Fruit fly (Drosophila melanogaster) whole organism, embryonic: ENCODE results near the gene temp.

Experiments
- Adf1 ChIP-seq: fragments of 200-800 bp; sonication (Bioruptor generic); IDR thresholded peaks from 2 replicates; pipeline ENCODE4 v1.3.6; 2022; ENCODE audit warnings: missing biosample characterization, missing genetic modification characterization
- CG10267 ChIP-seq: fragments of 200-800 bp; sonication (Bioruptor generic); optimal IDR thresholded peaks from 2 replicates; lab custom pipeline; 2018; ENCODE audit warnings: missing biosample characterization, mild to moderate bottlenecking, missing genetic modification characterization, moderate library complexity
- CG11085 ChIP-seq: fragments of 200-800 bp; sonication (Bioruptor generic); IDR thresholded peaks from 2 replicates; pipeline ENCODE4 v1.3.6; 2022; ENCODE audit warnings: missing biosample characterization, missing genetic modification characterization
- CG11398 ChIP-seq: fragments of 200-800 bp; sonication (Bioruptor generic); optimal IDR thresholded peaks from 2 replicates; lab custom pipeline; 2016; ENCODE audit warnings: missing biosample characterization, missing genetic modification characterization
- CG12104 ChIP-seq: fragments of 200-800 bp; sonication (Bioruptor generic); optimal IDR thresholded peaks from 3 replicates; lab custom pipeline; 2016; ENCODE audit warnings: missing biosample characterization, missing genetic modification characterization
- CG13123 ChIP-seq: fragments of 200-800 bp; sonication (Bioruptor generic); optimal IDR thresholded peaks from 2 replicates; lab custom pipeline; 2016; ENCODE audit warnings: missing biosample characterization, missing genetic modification characterization
- CG13287 ChIP-seq: fragments of 200-800 bp; sonication (Bioruptor generic); IDR thresholded peaks from 2 replicates; pipeline ENCODE4 v1.3.6; 2022; ENCODE audit warnings: missing biosample characterization, missing genetic modification characterization; ENCODE audit not compliant: partially characterized antibody
- CG17385 ChIP-seq: fragments of 200-800 bp; sonication (Bioruptor generic); optimal IDR thresholded peaks from 3 replicates; lab custom pipeline; 2018; ENCODE audit warnings: missing biosample characterization, mild to moderate bottlenecking, missing genetic modification characterization
- CG2202 ChIP-seq: fragments of 200-800 bp; sonication (Bioruptor generic); optimal IDR thresholded peaks from 2 replicates; lab custom pipeline; 2018; ENCODE audit warnings: missing biosample characterization, mild to moderate bottlenecking, missing genetic modification characterization
- CG2712 ChIP-seq: fragments of 200-800 bp; optimal IDR thresholded peaks from 3 replicates; lab custom pipeline; 2019; ENCODE audit warnings: missing biosample characterization, mild to moderate bottlenecking, missing genetic modification characterization, moderate library complexity
- CG34224 ChIP-seq: fragments of 200-800 bp; sonication (Bioruptor generic); IDR thresholded peaks from 3 replicates; pipeline ENCODE4 v1.3.6; 2022; ENCODE audit warnings: missing biosample characterization, missing genetic modification characterization; ENCODE audit not compliant: partially characterized antibody
- CG43689 ChIP-seq: fragments of 200-800 bp; sonication (Bioruptor generic); IDR thresholded peaks from 2 replicates; pipeline ENCODE4 v1.3.6; 2022; ENCODE audit warnings: missing biosample characterization, missing genetic modification characterization
- CG4707 ChIP-seq: fragments of 200-800 bp; sonication (Bioruptor generic); optimal IDR thresholded peaks from 2 replicates; lab custom pipeline; 2018; ENCODE audit warnings: missing biosample characterization, mild to moderate bottlenecking, missing genetic modification characterization, moderate library complexity
- CG6765 ChIP-seq: fragments of 200-800 bp; sonication (Bioruptor generic); optimal IDR thresholded peaks from 3 replicates; lab custom pipeline; 2017; ENCODE audit warnings: missing biosample characterization, mild to moderate bottlenecking, missing genetic modification characterization
- CG7928 ChIP-seq: fragments of 200-800 bp; sonication (Bioruptor generic); optimal IDR thresholded peaks from 2 replicates; lab custom pipeline; 2017; ENCODE audit warnings: missing biosample characterization, mild to moderate bottlenecking, missing genetic modification characterization
- CG9437 ChIP-seq: fragments of 200-800 bp; sonication (Bioruptor generic); optimal IDR thresholded peaks from 2 replicates; lab custom pipeline; 2018; ENCODE audit warnings: missing biosample characterization, mild to moderate bottlenecking, missing genetic modification characterization
- CG9609 ChIP-seq: fragments of 200-800 bp; sonication (Bioruptor generic); optimal IDR thresholded peaks from 3 replicates; lab custom pipeline; 2016; ENCODE audit warnings: missing biosample characterization, missing genetic modification characterization
- CG9932 ChIP-seq: fragments of 200-800 bp; sonication (Bioruptor generic); IDR thresholded peaks from 2 replicates; pipeline ENCODE4 v1.3.6; 2022; ENCODE audit warnings: missing biosample characterization, missing genetic modification characterization
- D ChIP-seq, 2 experiments: fragments of 200-800 bp in 1 of 2; fragments of >200 bp in 1 of 2; sonication (Bioruptor generic) in 1 of 2; optimal IDR thresholded peaks; 2 replicates in 1 of 2; 3 replicates in 1 of 2; lab custom pipeline; 2017; ENCODE audit warnings: mild to moderate bottlenecking in 1 of 2, missing biosample characterization in 1 of 2, missing genetic modification characterization in 1 of 2, missing genetic modification reagents in 1 of 2
- Deaf1 ChIP-seq: fragments of 200-800 bp; optimal IDR thresholded peaks from 3 replicates; lab custom pipeline; 2019; ENCODE audit warnings: missing biosample characterization, mild to moderate bottlenecking, missing genetic modification characterization, moderate library complexity
- GATAe ChIP-seq: fragments of 200-800 bp; sonication (Bioruptor generic); conservative IDR thresholded peaks from 2 replicates; pipeline ENCODE4 v1.3.6; 2022; ENCODE audit warnings: missing biosample characterization, missing genetic modification characterization
- Gug ChIP-seq: fragments of 200-800 bp; sonication (Bioruptor generic); IDR thresholded peaks from 4 replicates; pipeline ENCODE4 v1.3.6; 2022; ENCODE audit warnings: missing biosample characterization, missing genetic modification characterization
- HHEX ChIP-seq: fragments of 200-800 bp; sonication (Bioruptor generic); optimal IDR thresholded peaks from 3 replicates; lab custom pipeline; 2017; ENCODE audit warnings: missing biosample characterization, mild to moderate bottlenecking, missing genetic modification characterization, missing genetic modification reagents
- Hsf ChIP-seq: fragments of 200-800 bp; sonication (Bioruptor generic); optimal IDR thresholded peaks from 3 replicates; lab custom pipeline; 2016; ENCODE audit warnings: missing biosample characterization, missing genetic modification characterization
- Kr ChIP-seq: fragments of 200-800 bp; sonication (Bioruptor generic); optimal IDR thresholded peaks from 2 replicates; lab custom pipeline; 2017; ENCODE audit warnings: missing biosample characterization, mild to moderate bottlenecking, missing genetic modification characterization
- MTF-1 ChIP-seq: fragments of 200-800 bp; sonication (Bioruptor generic); optimal IDR thresholded peaks from 2 replicates; lab custom pipeline; 2018; ENCODE audit warnings: missing biosample characterization, mild to moderate bottlenecking, missing genetic modification characterization, borderline replicate concordance
- Nf-YC ChIP-seq: fragments of 200-800 bp; optimal IDR thresholded peaks from 3 replicates; lab custom pipeline; 2019; ENCODE audit warnings: missing biosample characterization, mild to moderate bottlenecking, missing genetic modification characterization, moderate library complexity
- Ssrp ChIP-seq: fragments of 200-800 bp; sonication (Bioruptor generic); optimal IDR thresholded peaks from 2 replicates; lab custom pipeline; 2018; ENCODE audit warnings: missing biosample characterization, mild to moderate bottlenecking, missing genetic modification characterization, moderate library complexity
- Usf ChIP-seq: fragments of 200-800 bp; sonication (Bioruptor generic); optimal IDR thresholded peaks from 2 replicates; lab custom pipeline; 2017; ENCODE audit warnings: missing genotype, missing biosample characterization, missing genetic modification characterization
- ac ChIP-seq: fragments of 200-800 bp; sonication (Bioruptor generic); optimal IDR thresholded peaks from 3 replicates; lab custom pipeline; 2017; ENCODE audit warnings: missing biosample characterization, mild to moderate bottlenecking, missing genetic modification characterization
- ap ChIP-seq: fragments of 200-800 bp; sonication (Bioruptor generic); IDR thresholded peaks from 2 replicates; pipeline ENCODE4 v1.3.6; 2022; ENCODE audit warnings: missing biosample characterization, missing genetic modification characterization
- az2 ChIP-seq: fragments of 200-800 bp; sonication (Bioruptor generic); optimal IDR thresholded peaks from 3 replicates; lab custom pipeline; 2016; ENCODE audit warnings: missing biosample characterization, missing genetic modification characterization
- bcd ChIP-seq: fragments of 200-800 bp; sonication (Bioruptor generic); optimal IDR thresholded peaks from 2 replicates; lab custom pipeline; 2017; ENCODE audit warnings: missing biosample characterization, mild to moderate bottlenecking, missing genetic modification characterization
- bigmax ChIP-seq: fragments of 200-800 bp; sonication (Bioruptor generic); optimal IDR thresholded peaks from 2 replicates; lab custom pipeline; 2018; ENCODE audit warnings: missing biosample characterization, mild to moderate bottlenecking, missing genetic modification characterization
- caup ChIP-seq: fragments of 200-800 bp; sonication (Bioruptor generic); optimal IDR thresholded peaks from 3 replicates; lab custom pipeline; 2017; ENCODE audit warnings: missing biosample characterization, mild to moderate bottlenecking, missing genetic modification characterization, moderate library complexity; ENCODE audit not compliant: severe bottlenecking
- esg ChIP-seq: fragments of 200-800 bp; sonication (Bioruptor generic); conservative IDR thresholded peaks from 2 replicates; pipeline ENCODE4 v1.3.6; 2022; ENCODE audit warnings: missing biosample characterization, missing genetic modification characterization
- h ChIP-seq: fragments of >200 bp; optimal IDR thresholded peaks from 2 replicates; lab custom pipeline; 2017
- her ChIP-seq: fragments of 200-800 bp; sonication (Bioruptor generic); optimal IDR thresholded peaks from 2 replicates; lab custom pipeline; 2016; ENCODE audit warnings: missing biosample characterization, missing genetic modification characterization
- inv ChIP-seq: fragments of 200-800 bp; sonication (Bioruptor generic); IDR thresholded peaks from 2 replicates; pipeline ENCODE4 v1.3.6; 2022; ENCODE audit warnings: missing biosample characterization, missing genetic modification characterization; ENCODE audit not compliant: partially characterized antibody
- kay ChIP-seq: fragments of 200-800 bp; sonication (Bioruptor generic); optimal IDR thresholded peaks from 2 replicates; lab custom pipeline; 2016; ENCODE audit warnings: missing biosample characterization, missing genetic modification characterization
- oc ChIP-seq: fragments of 200-800 bp; sonication (Bioruptor generic); optimal IDR thresholded peaks from 2 replicates; lab custom pipeline; 2018; ENCODE audit warnings: missing biosample characterization, mild to moderate bottlenecking, missing genetic modification characterization, moderate library complexity
- psq ChIP-seq: fragments of 200-800 bp; sonication (Bioruptor generic); optimal IDR thresholded peaks from 2 replicates; lab custom pipeline; 2017; ENCODE audit warnings: missing biosample characterization, missing genetic modification characterization
- repo ChIP-seq: fragments of 200-800 bp; sonication (Bioruptor generic); optimal IDR thresholded peaks from 2 replicates; lab custom pipeline; 2016; ENCODE audit warnings: missing biosample characterization, missing genetic modification characterization
- salm ChIP-seq: fragments of 200-800 bp; sonication (Bioruptor generic); optimal IDR thresholded peaks from 2 replicates; lab custom pipeline; 2018; ENCODE audit warnings: missing biosample characterization, mild to moderate bottlenecking, missing genetic modification characterization
- sens ChIP-seq: fragments of 200-800 bp; sonication (Bioruptor generic); peaks from one replicate; lab custom pipeline; 2016; ENCODE audit warnings: missing biosample characterization, missing genetic modification characterization
- seq ChIP-seq: fragments of 200-800 bp; sonication (Bioruptor generic); IDR thresholded peaks from 2 replicates; pipeline ENCODE4 v1.3.6; 2022; ENCODE audit warnings: missing biosample characterization, missing genetic modification characterization
- sim ChIP-seq: fragments of 200-800 bp; sonication (Bioruptor generic); IDR thresholded peaks from 2 replicates; pipeline ENCODE4 v1.3.6; 2022; ENCODE audit warnings: missing biosample characterization, missing genetic modification characterization
- sna ChIP-seq: fragments of 200-800 bp; sonication (Bioruptor generic); IDR thresholded peaks from 2 replicates; pipeline ENCODE4 v1.3.6; 2022; ENCODE audit warnings: missing biosample characterization, missing genetic modification characterization; ENCODE audit not compliant: partially characterized antibody
- sug ChIP-seq: fragments of 200-800 bp; optimal IDR thresholded peaks from 2 replicates; lab custom pipeline; 2019; ENCODE audit warnings: missing biosample characterization, mild to moderate bottlenecking, missing genetic modification characterization, moderate library complexity
- vfl ChIP-seq: fragments of 200-800 bp; sonication (Bioruptor generic); optimal IDR thresholded peaks from 2 replicates; lab custom pipeline; 2016; ENCODE audit warnings: missing biosample characterization, missing genetic modification characterization
- wor ChIP-seq: fragments of 200-800 bp; sonication (Bioruptor generic); IDR thresholded peaks from 2 replicates; pipeline ENCODE4 v1.3.6; 2022; ENCODE audit warnings: missing biosample characterization, missing genetic modification characterization

The temp gene

DNA sequence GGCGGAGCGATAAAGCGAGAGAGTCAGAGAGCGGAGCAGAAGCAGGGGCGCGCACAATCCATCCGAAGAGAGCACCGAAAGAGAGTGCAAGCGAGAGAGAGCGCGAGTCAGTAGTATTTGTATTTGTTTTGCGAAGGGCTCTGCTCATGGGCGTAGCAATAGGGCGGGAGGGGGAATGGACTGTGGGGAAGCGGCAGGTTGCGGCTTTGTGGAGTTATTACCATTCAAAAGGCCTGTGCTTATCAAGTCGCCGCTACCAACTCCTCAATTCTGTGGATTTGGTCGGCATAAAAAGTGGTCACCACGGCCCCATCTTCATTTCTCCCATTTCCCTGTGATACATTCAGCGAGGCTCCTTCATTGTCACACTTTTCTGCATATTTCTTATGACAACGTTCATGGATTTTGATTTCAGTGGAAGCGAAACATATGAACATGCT lies 38.8 kb upstream of the temp start (continued):
- TF ChIP-seq CG34224 (GFP tag; lab: Robert Waterston, UW): no peak
- no peak for TF ChIP-seq GATAe (GFP tag; lab: Robert Waterston, UW)
- no peak for TF ChIP-seq Nf-YC (tag; lab: Kevin White, UChicago)
- TF ChIP-seq kay: no peak
- no peak; the same call in 1 of the 2 replicates for TF ChIP-seq Adf1 (GFP tag; lab: Robert Waterston, UW)
- TF ChIP-seq wor (GFP tag; lab: Robert Waterston, UW): 0 out of 2 replicates have a peak, but pooled peaks have one; percentile 27
- peak; percentile 66 for TF ChIP-seq HHEX (GFP tag; lab: Kevin White, UChicago)
- peak; percentile 42 for TF ChIP-seq sug (tag; lab: Kevin White, UChicago)
- no peak for TF ChIP-seq Deaf1 (tag; lab: Kevin White, UChicago)
- no peak for TF ChIP-seq CG9609 (GFP tag; lab: Kevin White, UChicago)
- TF ChIP-seq CG13287 (GFP tag; lab: Robert Waterston, UW): no peak
- no peak for TF ChIP-seq h (lab: Kevin White, UChicago)
- 0 out of 2 replicates have a peak, but pooled peaks have one; percentile 15 for TF ChIP-seq sim (GFP tag; lab: Robert Waterston, UW)
- no peak for TF ChIP-seq CG6765
- peak; percentile 35 for TF ChIP-seq Usf
- TF ChIP-seq CG17385: no peak
- 0 out of 2 replicates have a peak, but pooled peaks have one; percentile 14 for TF ChIP-seq sna (GFP tag; lab: Robert Waterston, UW)
- TF ChIP-seq salm (tag; lab: Kevin White, UChicago): peak; percentile 7
- TF ChIP-seq inv: no peak
- no peak for TF ChIP-seq psq
- TF ChIP-seq CG2202 (tag; lab: Kevin White, UChicago): no peak
- no peak for TF ChIP-seq CG13123
- TF ChIP-seq Kr (GFP tag; lab: Kevin White, UChicago): no peak
- TF ChIP-seq CG12104 (GFP tag; lab: Kevin White, UChicago): no peak
- TF ChIP-seq CG9437 (GFP tag; lab: Kevin White, UChicago): no peak
- TF ChIP-seq CG11398 (GFP tag; lab: Kevin White, UChicago): no peak
- peak; percentile 30 for TF ChIP-seq caup (GFP tag; lab: Kevin White, UChicago)
- no peak for TF ChIP-seq CG4707 (GFP tag; lab: Kevin White, UChicago)
- TF ChIP-seq Ssrp (tag; lab: Kevin White, UChicago): no peak
- peak; percentile 61 for TF ChIP-seq CG9932 (GFP tag; lab: Robert Waterston, UW)
- TF ChIP-seq Hsf (GFP tag; lab: Kevin White, UChicago): no peak
- no peak for TF ChIP-seq esg
- 0 out of 2 replicates have a peak, but pooled peaks have one; percentile 33 for TF ChIP-seq ap
- peak; percentile 23 for TF ChIP-seq az2
- TF ChIP-seq oc (tag; lab: Kevin White, UChicago): peak; percentile 11
- TF ChIP-seq CG43689 (GFP tag; lab: Robert Waterston, UW): no peak
- TF ChIP-seq CG10267 (tag; lab: Kevin White, UChicago): no peak
- TF ChIP-seq vfl (GFP tag; lab: Kevin White, UChicago): no peak
- no peak for TF ChIP-seq D (optimal IDR thresholded peaks at IDR 0.05; lab: Kevin White, UChicago)
- no peak for TF ChIP-seq D (GFP tag; optimal IDR thresholded peaks at IDR 0.05; lab: Kevin White, UChicago)
- TF ChIP-seq repo (GFP tag; lab: Kevin White, UChicago): no peak
- peak; percentile 55 for TF ChIP-seq bcd (GFP tag; lab: Kevin White, UChicago)
- TF ChIP-seq ac (GFP tag; lab: Kevin White, UChicago): no peak
- TF ChIP-seq seq (GFP tag; lab: Robert Waterston, UW): no peak
- TF ChIP-seq sens (GFP tag; lab: Kevin White, UChicago): no peak
- peak; percentile 11 for TF ChIP-seq CG2712 (tag; lab: Kevin White, UChicago)
- TF ChIP-seq MTF-1 (GFP tag; lab: Kevin White, UChicago): no peak
- TF ChIP-seq bigmax (GFP tag; lab: Kevin White, UChicago): no peak
- peak; percentile 66; the same call in 3 of the 4 replicates for TF ChIP-seq Gug (GFP tag; lab: Robert Waterston, UW)
- no peak for TF ChIP-seq her (GFP tag; lab: Kevin White, UChicago)
- TF ChIP-seq CG7928 (GFP tag; lab: Kevin White, UChicago): peak; percentile 15
- TF ChIP-seq CG11085 (GFP tag; lab: Robert Waterston, UW): peak; percentile 18; the same call in 1 of the 2 replicates
